Worm (Caenorhabditis elegans) whole organism, L3 larva: ENCODE results near the gene rpt-1.

Experiments
- R02D3.7 ChIP-seq: fragments of 150-350 bp; optimal IDR thresholded peaks from 2 replicates; lab custom pipeline; 2014; ENCODE audit warnings: missing biosample characterization, missing genetic modification characterization
- ceh-82 ChIP-seq: fragments of 150-350 bp; optimal IDR thresholded peaks from 2 replicates; lab custom pipeline; 2014; ENCODE audit warnings: missing biosample characterization, missing genetic modification characterization
- ceh-9 ChIP-seq: sonication (generic microtip); optimal IDR thresholded peaks from 2 replicates; lab custom pipeline; 2018; ENCODE audit warnings: missing biosample characterization, missing genetic modification characterization
- egl-27 ChIP-seq: sonication (generic microtip); optimal IDR thresholded peaks from 4 replicates; lab custom pipeline; 2017; ENCODE audit warnings: missing biosample characterization, missing genetic modification reagents, missing genetic modification characterization
- egl-5 ChIP-seq: fragments of 150-350 bp; optimal IDR thresholded peaks from 2 replicates; lab custom pipeline; 2017; ENCODE audit warnings: missing biosample characterization, missing genetic modification reagents, missing genetic modification characterization, inconsistent platforms
- elt-1 ChIP-seq: fragments of 150-350 bp; optimal IDR thresholded peaks from 2 replicates; lab custom pipeline; 2014; ENCODE audit warnings: missing biosample characterization, missing genetic modification characterization
- elt-3 ChIP-seq, 3 experiments: fragments of 150-350 bp in 1 of 3; sonication (generic microtip) in 2 of 3; optimal IDR thresholded peaks; 2 replicates in 2 of 3; 4 replicates in 1 of 3; lab custom pipeline; 2014 to 2017; ENCODE audit warnings: missing biosample characterization in 3 of 3, missing genetic modification characterization in 3 of 3
- eor-1 ChIP-seq, 2 experiments: fragments of 150-350 bp; optimal IDR thresholded peaks; 2 replicates each; lab custom pipeline; 2014 to 2018; ENCODE audit warnings: missing biosample characterization in 2 of 2, missing genetic modification characterization in 2 of 2
- fkh-10 ChIP-seq: sonication (generic microtip); optimal IDR thresholded peaks from 2 replicates; lab custom pipeline; 2017; ENCODE audit warnings: missing biosample characterization, missing genetic modification reagents, missing genetic modification characterization
- fos-1 ChIP-seq: fragments of 150-350 bp; optimal IDR thresholded peaks from 2 replicates; lab custom pipeline; 2014; ENCODE audit warnings: missing biosample characterization, missing genetic modification characterization
- lin-39 ChIP-seq: fragments of 150-350 bp; optimal IDR thresholded peaks from 2 replicates; lab custom pipeline; 2018; ENCODE audit warnings: missing biosample characterization, missing genetic modification reagents, missing genetic modification characterization
- mml-1 ChIP-seq: fragments of 150-350 bp; sonication (generic microtip); optimal IDR thresholded peaks from 3 replicates; lab custom pipeline; 2014; ENCODE audit warnings: missing biosample characterization, missing genetic modification characterization
- nhr-11 ChIP-seq: fragments of 150-350 bp; optimal IDR thresholded peaks from 2 replicates; lab custom pipeline; 2014; ENCODE audit warnings: missing biosample characterization, missing genetic modification characterization
- nhr-23 ChIP-seq: fragments of 150-350 bp; optimal IDR thresholded peaks from 2 replicates; lab custom pipeline; 2014; ENCODE audit warnings: missing biosample characterization, missing genetic modification reagents, missing genetic modification characterization
- nhr-237 ChIP-seq: fragments of 150-350 bp; optimal IDR thresholded peaks from 2 replicates; lab custom pipeline; 2014; ENCODE audit warnings: missing biosample characterization, missing genetic modification characterization
- pha-4 ChIP-seq: fragments of 150-350 bp; optimal IDR thresholded peaks from 2 replicates; lab custom pipeline; 2014; ENCODE audit warnings: missing biosample characterization, missing genetic modification reagents, missing genetic modification characterization
- tbx-2 ChIP-seq: sonication (generic microtip); optimal IDR thresholded peaks from 2 replicates; lab custom pipeline; 2016; ENCODE audit warnings: mild to moderate bottlenecking, missing genetic modification characterization, missing compliant biosample characterization
- unc-39 ChIP-seq: sonication (generic microtip); optimal IDR thresholded peaks from 4 replicates; lab custom pipeline; 2017; ENCODE audit warnings: missing biosample characterization, missing genetic modification characterization

The rpt-1 gene

ce11 chrV:11960831-11961190, 21.4 kb downstream of the rpt-1 start:
- TF ChIP-seq fkh-10 (GFP tag; lab: Kevin White, UChicago) (peak; percentile 28), egl-27 (tag; lab: Kevin White, UChicago) (no peak)

ce11 chrV:11960084-11960830, 21.9 kb downstream of the rpt-1 start:
- TF ChIP-seq tbx-2 (tag; lab: Kevin White, UChicago): no peak
- peak; percentile 38 for TF ChIP-seq lin-39 (tag; lab: Kevin White, UChicago)
- TF ChIP-seq, all 47 proteins: peak for 1

ce11 chrV:11958343-11959291, 23.6 kb downstream of the rpt-1 start, which contains the start of gene F58H1.5:
TSS of gene F58H1.5 (plus strand) at chrV:11958393.
- TF ChIP-seq ceh-9 (tag; lab: Kevin White, UChicago) (peak; percentile 26), nhr-23 (tag; lab: Kevin White, UChicago) (no peak)

ce11 chrV:11955617-11956016, 26.6 kb downstream of the rpt-1 start:
- TF ChIP-seq egl-5 (tag; lab: Kevin White, UChicago) (peak; percentile 10), ceh-82 (tag; lab: Kevin White, UChicago) (no peak)

- peak; percentile 81 for TF ChIP-seq fkh-10 (GFP tag; lab: Kevin White, UChicago)
- TF ChIP-seq fos-1 (tag; lab: Kevin White, UChicago): no peak
- no peak for TF ChIP-seq mml-1 (tag; lab: Kevin White, UChicago)
Observed at ce11 chrV:11953621-11954020, 28.6 kb downstream of the rpt-1 start.

- no peak for TF ChIP-seq elt-1 (tag; lab: Kevin White, UChicago)
- peak; percentile 12 for TF ChIP-seq pha-4 (tag; lab: Kevin White, UChicago)
Observed at ce11 chrV:11952854-11953447, 29.2 kb downstream of the rpt-1 start.

- TF ChIP-seq nhr-237 (no peak), pha-4 (tag; lab: Kevin White, UChicago) (peak; percentile 67), R02D3.7 (no peak)
Observed at ce11 chrV:11951227-11951626, 31.0 kb downstream of the rpt-1 start.

- no peak for TF ChIP-seq eor-1 (tag; optimal IDR thresholded peaks at IDR 0.05; lab: Kevin White, UChicago)
- TF ChIP-seq nhr-237: no peak
- peak; percentile 31 for TF ChIP-seq lin-39 (tag; lab: Kevin White, UChicago)
- TF ChIP-seq tbx-2 (tag; lab: Kevin White, UChicago): no peak
- TF ChIP-seq nhr-23 (tag; lab: Kevin White, UChicago): no peak
- no peak for TF ChIP-seq unc-39
- no peak for TF ChIP-seq nhr-11
- no peak for TF ChIP-seq elt-3 (tag; optimal IDR thresholded peaks at IDR 0.05; lab: Kevin White, UChicago)
Observed at ce11 chrV:11949509-11950117, 32.6 kb downstream of the rpt-1 start.

ce11 chrV:11948581-11948980, 33.6 kb downstream of the rpt-1 start:
- TF ChIP-seq nhr-237: no peak
